Worm (Caenorhabditis elegans) whole organism, midembryonic: ENCODE results near the gene C25F9.2.

ENCODE experiments used
- T22C8.4 ChIP-seq: fragments of 200-800 bp; sonication (Bioruptor generic); IDR thresholded peaks from 2 replicates; pipeline ENCODE4 v1.3.6; 2022; ENCODE audit warnings: missing genetic modification characterization, missing compliant biosample characterization
- cog-1 ChIP-seq: sonication (generic microtip); optimal IDR thresholded peaks from 2 replicates; lab custom pipeline; 2016; ENCODE audit warnings: missing genetic modification characterization, missing compliant biosample characterization
- flt-1 ChIP-seq: fragments of 200-800 bp; sonication (Bioruptor generic); IDR thresholded peaks from 2 replicates; pipeline ENCODE4 v1.3.6; 2022; ENCODE audit warnings: missing genetic modification characterization, missing compliant biosample characterization
- klf-2 ChIP-seq: fragments of 200-800 bp; sonication (Bioruptor generic); conservative IDR thresholded peaks from 2 replicates; pipeline ENCODE4 v1.3.6; 2022; ENCODE audit warnings: missing genetic modification reagents, missing genetic modification characterization, missing compliant biosample characterization
- med-1 ChIP-seq: sonication (generic microtip); optimal IDR thresholded peaks from 2 replicates; lab custom pipeline; 2017; ENCODE audit warnings: missing genetic modification characterization, mild to moderate bottlenecking, missing compliant biosample characterization, antibody characterized with exemption, missing genetic modification reagents; ENCODE audit not compliant: insufficient read depth
- ref-1 ChIP-seq: fragments of 200-800 bp; sonication (Bioruptor generic); conservative IDR thresholded peaks from 2 replicates; pipeline ENCODE4 v1.3.6; 2022; ENCODE audit warnings: missing genetic modification reagents, missing genetic modification characterization, missing compliant biosample characterization
- ztf-23 ChIP-seq: fragments of 200-800 bp; sonication (Bioruptor generic); IDR thresholded peaks from 2 replicates; pipeline ENCODE4 v1.3.6; 2022; ENCODE audit warnings: missing genetic modification reagents, missing genetic modification characterization, missing compliant biosample characterization

DNA sequence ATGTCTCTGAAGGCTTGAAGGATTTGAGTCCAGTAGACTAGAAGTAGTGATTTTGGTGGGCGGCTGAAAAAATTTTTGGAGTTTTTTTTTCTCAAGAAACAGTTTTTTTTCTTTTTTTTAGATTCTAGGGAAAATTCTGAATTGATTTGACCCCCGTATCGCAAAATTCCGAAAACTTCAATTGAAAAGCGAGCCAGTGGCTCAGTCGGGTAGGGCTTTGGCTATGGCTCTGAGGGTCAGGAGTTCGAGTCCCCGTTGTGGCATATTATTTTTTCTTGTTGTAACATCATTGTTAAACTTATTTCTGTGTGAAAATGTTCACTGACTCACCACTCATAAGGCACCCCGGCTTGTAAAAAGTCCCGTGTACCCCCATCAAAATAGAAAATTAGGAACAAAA is 22.9 kb upstream of the C25F9.2 start:
- TF ChIP-seq klf-2 (no peak), T22C8.4 (GFP tag; lab: Robert Waterston, UW) (no peak), flt-1 (GFP tag; lab: Robert Waterston, UW) (no peak), med-1 (GFP tag; lab: Kevin White, UChicago) (no peak), ztf-23 (GFP tag; lab: Robert Waterston, UW) (no peak), cog-1 (tag; lab: Kevin White, UChicago) (no peak), ref-1 (no peak)
